Fruit fly (Drosophila melanogaster): ENCODE data around the gene CG11322.

dm6 chr2L:6784235-6784634 is 24.8 kb upstream of the CG11322 start:
- no peak for TF ChIP-seq usp (GFP tag; optimal IDR thresholded peaks at IDR 0.05)
- TF ChIP-seq psq (optimal IDR thresholded peaks at IDR 0.05): no peak
- no peak for TF ChIP-seq Dll (optimal IDR thresholded peaks at IDR 0.05)
- TF ChIP-seq pan (optimal IDR thresholded peaks at IDR 0.05): no peak
- TF ChIP-seq EcR (GFP tag; optimal IDR thresholded peaks at IDR 0.05): no peak
